Fruit fly (Drosophila melanogaster) whole organism, wandering third instar larva: ENCODE results near the gene Ca-Ma2d.
A peak's percentile ranks its signal among the peaks of the same experiment; 100 is the strongest.

Experiments
- Abd-B ChIP-seq: fragments of >200 bp; optimal IDR thresholded peaks from 2 replicates; lab custom pipeline; 2017; ENCODE audit warnings: missing biosample characterization, missing genetic modification characterization
- CG32264 ChIP-seq: fragments of 200-800 bp; sonication (Bioruptor generic); optimal IDR thresholded peaks from 2 replicates; lab custom pipeline; 2016; ENCODE audit warnings: missing biosample characterization, missing genetic modification characterization
- CG9705 ChIP-seq: fragments of 200-800 bp; sonication (Bioruptor generic); optimal IDR thresholded peaks from 2 replicates; lab custom pipeline; 2018; ENCODE audit warnings: missing biosample characterization, mild to moderate bottlenecking, missing genetic modification characterization
- CrebA ChIP-seq: fragments of 200-800 bp; sonication (Bioruptor generic); optimal IDR thresholded peaks from 2 replicates; lab custom pipeline; 2016; ENCODE audit warnings: missing biosample characterization, mild to moderate bottlenecking, missing genetic modification characterization, borderline replicate concordance
- Dfd ChIP-seq: fragments of >200 bp; optimal IDR thresholded peaks from 2 replicates; lab custom pipeline; 2017; ENCODE audit warnings: missing biosample characterization, missing genetic modification characterization
- Dif ChIP-seq: fragments of 200-275, 200-300 bp; sonication (Bioruptor generic); optimal IDR thresholded peaks from 2 replicates; lab custom pipeline; 2018; ENCODE audit warnings: missing biosample characterization, missing genetic modification characterization; ENCODE audit not compliant: partially characterized antibody
- GATAd ChIP-seq: sonication (Bioruptor generic); optimal IDR thresholded peaks from 2 replicates; lab custom pipeline; 2016; ENCODE audit warnings: missing biosample characterization, missing genetic modification characterization
- HLH106 ChIP-seq: fragments of 200-800 bp; optimal IDR thresholded peaks from 3 replicates; lab custom pipeline; 2019; ENCODE audit warnings: missing biosample characterization, mild to moderate bottlenecking, missing genetic modification characterization, moderate library complexity
- Hnf4 ChIP-seq: fragments of 200-800 bp; sonication (Bioruptor generic); optimal IDR thresholded peaks from 2 replicates; lab custom pipeline; 2016; ENCODE audit warnings: missing biosample characterization, mild to moderate bottlenecking, missing genetic modification characterization
- Hr78 ChIP-seq: fragments of >200 bp; optimal IDR thresholded peaks from 2 replicates; lab custom pipeline; 2017; ENCODE audit warnings: missing biosample characterization, missing genetic modification characterization
- Hr83 ChIP-seq: fragments of 200-300 bp; sonication (Bioruptor generic); optimal IDR thresholded peaks from 2 replicates; lab custom pipeline; 2016; ENCODE audit warnings: missing biosample characterization, mild to moderate bottlenecking, missing genetic modification characterization, moderate library complexity; ENCODE audit not compliant: poor library complexity, severe bottlenecking
- Jra ChIP-seq: sonication (Bioruptor generic); optimal IDR thresholded peaks from 2 replicates; lab custom pipeline; 2016; ENCODE audit warnings: missing biosample characterization, missing genetic modification characterization
- Mio ChIP-seq: sonication (Bioruptor generic); optimal IDR thresholded peaks from 2 replicates; lab custom pipeline; 2016; ENCODE audit warnings: missing biosample characterization, missing genetic modification characterization
- Myc ChIP-seq: fragments of >200 bp; optimal IDR thresholded peaks from 2 replicates; lab custom pipeline; 2017
- N ChIP-seq: fragments of >200 bp; optimal IDR thresholded peaks from 2 replicates; lab custom pipeline; 2018; ENCODE audit warnings: missing biosample characterization, missing external identifiers, missing genetic modification characterization
- OdsH ChIP-seq: fragments of 200-800 bp; sonication (Bioruptor generic); optimal IDR thresholded peaks from 2 replicates; lab custom pipeline; 2016; ENCODE audit warnings: missing biosample characterization, mild to moderate bottlenecking, missing genetic modification characterization
- Rel ChIP-seq, 2 experiments: fragments of 200-800 bp; sonication (Bioruptor generic) in 1 of 2; optimal IDR thresholded peaks; 2 replicates in 1 of 2; 3 replicates in 1 of 2; lab custom pipeline; 2016 to 2019; ENCODE audit warnings: mild to moderate bottlenecking in 2 of 2, missing biosample characterization in 2 of 2, missing genetic modification characterization in 2 of 2, moderate library complexity in 1 of 2
- Sp1 ChIP-seq: fragments of 200-800 bp; sonication (Bioruptor generic); optimal IDR thresholded peaks from 3 replicates; lab custom pipeline; 2019; ENCODE audit warnings: missing biosample characterization, mild to moderate bottlenecking, missing genetic modification characterization, moderate library complexity
- Vsx2 ChIP-seq: fragments of 200-300, 225-300 bp; sonication (Bioruptor generic); optimal IDR thresholded peaks from 2 replicates; lab custom pipeline; 2018; ENCODE audit warnings: missing biosample characterization, missing genetic modification characterization; ENCODE audit not compliant: partially characterized antibody
- br ChIP-seq: fragments of 200-800 bp; sonication (Bioruptor generic); optimal IDR thresholded peaks from 2 replicates; lab custom pipeline; 2016; ENCODE audit warnings: missing biosample characterization, missing genetic modification characterization
- brk ChIP-seq: fragments of 200-800 bp; sonication (Bioruptor generic); optimal IDR thresholded peaks from 2 replicates; lab custom pipeline; 2016; ENCODE audit warnings: missing biosample characterization, mild to moderate bottlenecking, missing genetic modification characterization
- dl ChIP-seq, 2 experiments: fragments of 175-275, 200-275 bp in 1 of 2; fragments of 200-275 bp in 1 of 2; sonication (Bioruptor generic); optimal IDR thresholded peaks; lab custom pipeline; 2018; ENCODE audit warnings: mild to moderate bottlenecking in 2 of 2, missing biosample characterization in 2 of 2, missing genetic modification characterization in 2 of 2, moderate library complexity in 2 of 2; ENCODE audit not compliant: partially characterized antibody in 2 of 2, insufficient read depth in 1 of 2
- dmrt93B ChIP-seq: fragments of 200-800 bp; sonication (Bioruptor generic); optimal IDR thresholded peaks from 2 replicates; lab custom pipeline; 2018; ENCODE audit warnings: missing biosample characterization, mild to moderate bottlenecking, missing genetic modification characterization
- dsf ChIP-seq: sonication (Bioruptor generic); optimal IDR thresholded peaks from 2 replicates; lab custom pipeline; 2016; ENCODE audit warnings: missing biosample characterization, missing genetic modification characterization, borderline replicate concordance
- ey ChIP-seq: fragments of 200-800 bp; sonication (Bioruptor generic); optimal IDR thresholded peaks from 2 replicates; lab custom pipeline; 2016; ENCODE audit warnings: missing biosample characterization, missing genetic modification characterization
- foxo ChIP-seq, 2 experiments: fragments of 200-800 bp; sonication (Bioruptor generic); optimal IDR thresholded peaks; 2 replicates in 1 of 2; 3 replicates in 1 of 2; lab custom pipeline; 2016 to 2017; ENCODE audit warnings: missing biosample characterization in 2 of 2, missing genetic modification characterization in 2 of 2
- fru ChIP-seq: fragments of 200-800 bp; sonication (Bioruptor generic); optimal IDR thresholded peaks from 3 replicates; lab custom pipeline; 2016; ENCODE audit warnings: missing biosample characterization, mild to moderate bottlenecking, missing genetic modification characterization
- h ChIP-seq: fragments of 200-800 bp; sonication (Bioruptor generic); optimal IDR thresholded peaks from 3 replicates; lab custom pipeline; 2016; ENCODE audit warnings: missing biosample characterization, mild to moderate bottlenecking, missing genetic modification characterization
- jim ChIP-seq: fragments of 175-275, 200-325 bp; sonication (Bioruptor generic); optimal IDR thresholded peaks from 2 replicates; lab custom pipeline; 2016; ENCODE audit warnings: missing biosample characterization, mild to moderate bottlenecking, missing genetic modification characterization
- lola ChIP-seq: fragments of >200 bp; optimal IDR thresholded peaks from 2 replicates; lab custom pipeline; 2017; ENCODE audit warnings: missing biosample characterization, missing genetic modification characterization
- pan ChIP-seq: fragments of >200 bp; optimal IDR thresholded peaks from 2 replicates; lab custom pipeline; 2017
- psq ChIP-seq: fragments of 200-800 bp; sonication (Bioruptor generic); optimal IDR thresholded peaks from 3 replicates; lab custom pipeline; 2017; ENCODE audit warnings: missing biosample characterization, mild to moderate bottlenecking, missing genetic modification characterization, moderate library complexity
- rgr ChIP-seq: fragments of 200-800 bp; sonication (Bioruptor generic); optimal IDR thresholded peaks from 3 replicates; lab custom pipeline; 2016; ENCODE audit warnings: missing biosample characterization, mild to moderate bottlenecking, missing genetic modification characterization
- sage ChIP-seq: fragments of 200-800 bp; sonication (Bioruptor generic); optimal IDR thresholded peaks from 2 replicates; lab custom pipeline; 2016; ENCODE audit warnings: missing biosample characterization, mild to moderate bottlenecking, missing genetic modification characterization
- sv ChIP-seq: fragments of 200-800 bp; sonication (Bioruptor generic); optimal IDR thresholded peaks from 3 replicates; lab custom pipeline; 2016; ENCODE audit warnings: missing biosample characterization, missing genetic modification characterization
- tai ChIP-seq: sonication (Bioruptor generic); optimal IDR thresholded peaks from 2 replicates; lab custom pipeline; 2016; ENCODE audit warnings: missing biosample characterization, missing genetic modification characterization
- usp ChIP-seq: fragments of >200 bp; optimal IDR thresholded peaks from 2 replicates; lab custom pipeline; 2017; ENCODE audit warnings: missing biosample characterization, missing genetic modification characterization
- woc ChIP-seq: sonication (Bioruptor generic); optimal IDR thresholded peaks from 2 replicates; lab custom pipeline; 2016; ENCODE audit warnings: missing biosample characterization, mild to moderate bottlenecking, missing genetic modification characterization

The Ca-Ma2d gene

DNA sequence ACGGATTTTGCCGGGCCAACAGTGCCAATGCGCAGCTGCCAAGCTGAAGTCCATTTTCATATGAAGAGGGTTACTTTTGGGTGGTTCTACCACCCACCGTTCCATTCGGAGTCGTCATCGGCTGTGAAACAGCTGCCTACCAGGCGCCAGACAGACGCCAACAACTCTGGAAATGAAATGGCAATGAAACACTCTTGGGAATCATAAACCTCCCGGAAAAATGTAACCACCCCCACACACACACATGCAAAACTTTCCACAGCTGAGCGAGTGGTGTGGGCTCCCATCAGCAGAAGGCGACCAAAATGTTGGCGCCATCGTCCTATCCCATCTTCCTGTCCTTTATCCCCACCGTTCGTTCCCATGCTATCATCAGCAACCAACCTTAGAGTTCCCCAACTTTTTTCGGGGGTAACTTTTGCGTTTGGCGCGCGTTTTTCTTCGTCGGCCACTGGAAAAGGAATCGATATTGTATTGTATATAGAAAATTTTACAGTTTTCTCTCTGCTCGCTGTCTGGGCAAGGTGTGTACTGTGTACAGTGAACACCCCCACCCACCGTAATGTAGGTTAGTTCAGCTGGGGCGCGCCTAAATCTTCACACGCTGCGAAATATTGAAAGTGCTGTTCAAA, 44.0 kb downstream of the Ca-Ma2d start:
- no peak for TF ChIP-seq GATAd (GFP tag; lab: Kevin White, UChicago)
- no peak for TF ChIP-seq CG9705 (GFP tag; lab: Kevin White, UChicago)
- peak; percentile 6 for TF ChIP-seq Dif (GFP tag; lab: Kevin White, UChicago)
- TF ChIP-seq Sp1 = no peak
- TF ChIP-seq sage (GFP tag; lab: Kevin White, UChicago) = no peak
- no peak for TF ChIP-seq Jra (GFP tag; lab: Kevin White, UChicago)

dm6 chr2L:16275809-16276178, 44.5 kb downstream of the Ca-Ma2d start:
- TF ChIP-seq Vsx2 (GFP tag; lab: Kevin White, UChicago) = no peak
- TF ChIP-seq Dfd (GFP tag; lab: Kevin White, UChicago) = no peak
- TF ChIP-seq br (GFP tag; lab: Kevin White, UChicago) = peak; percentile 4
- peak in 1 of 2 experiments; percentile 30 for TF ChIP-seq foxo (GFP tag; optimal IDR thresholded peaks at IDR 0.05; lab: Kevin White, UChicago)
- no peak for TF ChIP-seq N (GFP tag; lab: Kevin White, UChicago)
- no peak for TF ChIP-seq Dif (GFP tag; lab: Kevin White, UChicago)
- no peak for TF ChIP-seq rgr
- TF ChIP-seq Hnf4 (GFP tag; lab: Kevin White, UChicago) = no peak
- TF ChIP-seq sage (GFP tag; lab: Kevin White, UChicago) = no peak
- peak; percentile 12 for TF ChIP-seq fru
- TF ChIP-seq Hr78 (GFP tag; lab: Kevin White, UChicago) = no peak
- no peak for TF ChIP-seq dl (GFP tag; optimal IDR thresholded peaks at IDR 0.05; lab: Kevin White, UChicago; ENCODE audit: insufficient read depth in 1 of 2, partially characterized antibody in 2 of 2)
- peak; percentile 20 for TF ChIP-seq sv (GFP tag; lab: Kevin White, UChicago)
- TF ChIP-seq Myc (lab: Kevin White, UChicago) = no peak
- no peak for TF ChIP-seq Rel (GFP tag; optimal IDR thresholded peaks at IDR 0.05; lab: Kevin White, UChicago)
- TF ChIP-seq Rel (tag; optimal IDR thresholded peaks at IDR 0.05; lab: Kevin White, UChicago) = no peak
- no peak for TF ChIP-seq dsf (GFP tag; lab: Kevin White, UChicago)
- no peak for TF ChIP-seq Jra (GFP tag; lab: Kevin White, UChicago)
- no peak for TF ChIP-seq jim (GFP tag; lab: Kevin White, UChicago)
- TF ChIP-seq tai (GFP tag; lab: Kevin White, UChicago) = no peak
- TF ChIP-seq Mio = no peak
- TF ChIP-seq OdsH (GFP tag; lab: Kevin White, UChicago) = no peak
- no peak for TF ChIP-seq psq (GFP tag; lab: Kevin White, UChicago)
- no peak for TF ChIP-seq pan (lab: Kevin White, UChicago)
- TF ChIP-seq dmrt93B = no peak
- TF ChIP-seq h = peak; percentile 21
- TF ChIP-seq GATAd (GFP tag; lab: Kevin White, UChicago) = no peak
- TF ChIP-seq Hr83 (GFP tag; lab: Kevin White, UChicago) = no peak
- no peak for TF ChIP-seq Abd-B (GFP tag; lab: Kevin White, UChicago)
- no peak for TF ChIP-seq CrebA
- no peak for TF ChIP-seq brk (GFP tag; lab: Kevin White, UChicago)
- TF ChIP-seq usp (GFP tag; lab: Kevin White, UChicago) = no peak
- no peak for TF ChIP-seq ey (GFP tag; lab: Kevin White, UChicago)
- TF ChIP-seq lola (GFP tag; lab: Kevin White, UChicago) = no peak
- peak; percentile 8 for TF ChIP-seq Sp1
- TF ChIP-seq CG32264 = no peak
- TF ChIP-seq CG9705 (GFP tag; lab: Kevin White, UChicago) = no peak
- no peak for TF ChIP-seq woc
- TF ChIP-seq HLH106 (tag; lab: Kevin White, UChicago) = peak; percentile 8
